Fruit fly (Drosophila melanogaster) whole organism, prepupa: ENCODE data around the gene Notum.
A peak's percentile ranks its signal among the peaks of the same experiment; 100 is the strongest.

Experiments
- CG4318 ChIP-seq: fragments of 200-800 bp; sonication (Bioruptor generic); optimal IDR thresholded peaks from 3 replicates; lab custom pipeline; 2017; ENCODE audit warnings: missing biosample characterization, mild to moderate bottlenecking, missing genetic modification characterization
- CG7368 ChIP-seq: fragments of 200-800 bp; sonication (Bioruptor generic); optimal IDR thresholded peaks from 3 replicates; lab custom pipeline; 2016; ENCODE audit warnings: missing biosample characterization, missing genetic modification characterization
- Eip75B ChIP-seq: fragments of 200-800 bp; sonication (Bioruptor generic); optimal IDR thresholded peaks from 3 replicates; lab custom pipeline; 2016; ENCODE audit warnings: missing biosample characterization, missing genetic modification characterization
- lz ChIP-seq: fragments of 200-800 bp; sonication (Bioruptor generic); optimal IDR thresholded peaks from 3 replicates; lab custom pipeline; 2016; ENCODE audit warnings: missing biosample characterization, missing genetic modification characterization

dm6 chr3L:16045083-16045830, 22.0 kb downstream of the Notum start:
- TF ChIP-seq lz (peak; percentile 21), Eip75B (GFP tag; lab: Kevin White, UChicago) (peak; percentile 37), CG7368 (GFP tag; lab: Kevin White, UChicago) (no peak), CG4318 (peak; percentile 30)
